Fruit fly (Drosophila melanogaster) whole organism, embryonic: ENCODE results near the gene RpL14.
A peak's percentile ranks its signal among the peaks of the same experiment; 100 is the strongest.

Experiments
- Asciz ChIP-seq: fragments of 200-800 bp; sonication (Bioruptor generic); optimal IDR thresholded peaks from 2 replicates; lab custom pipeline; 2017; ENCODE audit warnings: missing biosample characterization, mild to moderate bottlenecking, missing genetic modification characterization, missing genetic modification reagents
- Blimp-1 ChIP-seq: fragments of 200-800 bp; sonication (Bioruptor generic); optimal IDR thresholded peaks from 3 replicates; lab custom pipeline; 2018; ENCODE audit warnings: missing biosample characterization, missing genetic modification characterization, mild to moderate bottlenecking, moderate library complexity, missing genetic modification reagents
- Bteb2 ChIP-seq: fragments of 200-800 bp; sonication (Bioruptor generic); optimal IDR thresholded peaks from 2 replicates; lab custom pipeline; 2016; ENCODE audit warnings: missing biosample characterization, missing genetic modification characterization
- CG11085 ChIP-seq: fragments of 200-800 bp; sonication (Bioruptor generic); IDR thresholded peaks from 2 replicates; pipeline ENCODE4 v1.3.6; 2022; ENCODE audit warnings: missing biosample characterization, missing genetic modification characterization
- CG11093 ChIP-seq: fragments of 200-800 bp; sonication (Bioruptor generic); IDR thresholded peaks from 3 replicates; pipeline ENCODE4 v1.3.6; 2022; ENCODE audit warnings: missing biosample characterization, missing genetic modification characterization
- CG15011 ChIP-seq: fragments of 200-800 bp; sonication (Bioruptor generic); optimal IDR thresholded peaks from 3 replicates; lab custom pipeline; 2018; ENCODE audit warnings: missing biosample characterization, mild to moderate bottlenecking, missing genetic modification characterization
- CG15073 ChIP-seq: fragments of 200-800 bp; sonication (Bioruptor generic); optimal IDR thresholded peaks from 2 replicates; lab custom pipeline; 2016; ENCODE audit warnings: missing biosample characterization, missing genetic modification characterization
- CG1529 ChIP-seq: fragments of 200-800 bp; sonication (Bioruptor generic); optimal IDR thresholded peaks from 3 replicates; lab custom pipeline; 2018; ENCODE audit warnings: missing biosample characterization, missing genetic modification characterization
- CG17186 ChIP-seq: fragments of 200-800 bp; sonication (Bioruptor generic); optimal IDR thresholded peaks from 3 replicates; lab custom pipeline; 2017; ENCODE audit warnings: missing biosample characterization, missing genetic modification reagents, missing genetic modification characterization
- CG17612 ChIP-seq: fragments of 200-800 bp; sonication (Bioruptor generic); IDR thresholded peaks from 2 replicates; pipeline ENCODE4 v1.3.6; 2022; ENCODE audit warnings: missing biosample characterization, missing genetic modification characterization
- CG2120 ChIP-seq: fragments of 200-800 bp; sonication (Bioruptor generic); optimal IDR thresholded peaks from 3 replicates; lab custom pipeline; 2016; ENCODE audit warnings: missing biosample characterization, missing genetic modification characterization
- CG2678 ChIP-seq: fragments of 200-800 bp; sonication (Bioruptor generic); optimal IDR thresholded peaks from 3 replicates; lab custom pipeline; 2019; ENCODE audit warnings: missing biosample characterization, mild to moderate bottlenecking, missing genetic modification characterization, moderate library complexity
- CG3838 ChIP-seq: fragments of 200-800 bp; sonication (Bioruptor generic); optimal IDR thresholded peaks from 3 replicates; lab custom pipeline; 2016; ENCODE audit warnings: missing biosample characterization, missing genetic modification characterization
- CG4282 ChIP-seq: fragments of 200-800 bp; sonication (Bioruptor generic); optimal IDR thresholded peaks from 2 replicates; lab custom pipeline; 2016; ENCODE audit warnings: missing biosample characterization, missing genetic modification characterization
- CG6254 ChIP-seq: fragments of 200-800 bp; sonication (Bioruptor generic); optimal IDR thresholded peaks from 3 replicates; lab custom pipeline; 2017; ENCODE audit warnings: mild to moderate bottlenecking, missing biosample characterization, missing genetic modification reagents, missing genetic modification characterization
- CG6791 ChIP-seq: fragments of 200-800 bp; sonication (Bioruptor generic); IDR thresholded peaks from 3 replicates; pipeline ENCODE4 v1.3.6; 2022; ENCODE audit warnings: missing biosample characterization, missing genetic modification characterization; ENCODE audit not compliant: partially characterized antibody
- CG7271 ChIP-seq: fragments of 200-800 bp; sonication (Bioruptor generic); optimal IDR thresholded peaks from 2 replicates; lab custom pipeline; 2018; ENCODE audit warnings: missing biosample characterization, mild to moderate bottlenecking, missing genetic modification characterization, moderate library complexity
- CG8089 ChIP-seq: fragments of 200-800 bp; sonication (Bioruptor generic); optimal IDR thresholded peaks from 3 replicates; lab custom pipeline; 2016; ENCODE audit warnings: missing biosample characterization, missing genetic modification characterization
- CG9727 ChIP-seq: fragments of 200-800 bp; sonication (Bioruptor generic); optimal IDR thresholded peaks from 3 replicates; lab custom pipeline; 2017; ENCODE audit warnings: missing biosample characterization, mild to moderate bottlenecking, missing genetic modification characterization
- CrebB ChIP-seq: fragments of 200-800 bp; sonication (Bioruptor generic); optimal IDR thresholded peaks from 3 replicates; lab custom pipeline; 2018; ENCODE audit warnings: missing biosample characterization, mild to moderate bottlenecking, missing genetic modification characterization
- Doc3 ChIP-seq: fragments of 200-800 bp; sonication (Bioruptor generic); IDR thresholded peaks from 3 replicates; pipeline ENCODE4 v1.3.6; 2022; ENCODE audit warnings: missing biosample characterization, missing genetic modification characterization; ENCODE audit not compliant: partially characterized antibody
- HHEX ChIP-seq: fragments of 200-800 bp; sonication (Bioruptor generic); optimal IDR thresholded peaks from 3 replicates; lab custom pipeline; 2017; ENCODE audit warnings: missing biosample characterization, mild to moderate bottlenecking, missing genetic modification characterization, missing genetic modification reagents
- HLH54F ChIP-seq: fragments of 200-800 bp; sonication (Bioruptor generic); optimal IDR thresholded peaks from 3 replicates; lab custom pipeline; 2016; ENCODE audit warnings: missing biosample characterization, missing genetic modification characterization
- Hey ChIP-seq: fragments of 200-800 bp; sonication (Bioruptor generic); optimal IDR thresholded peaks from 3 replicates; lab custom pipeline; 2018; ENCODE audit warnings: missing biosample characterization, mild to moderate bottlenecking, missing genetic modification characterization
- Hsf ChIP-seq: fragments of 200-800 bp; sonication (Bioruptor generic); optimal IDR thresholded peaks from 3 replicates; lab custom pipeline; 2016; ENCODE audit warnings: missing biosample characterization, missing genetic modification characterization
- Jarid2 ChIP-seq: fragments of 200-800 bp; sonication (Bioruptor generic); optimal IDR thresholded peaks from 3 replicates; lab custom pipeline; 2017; ENCODE audit warnings: mild to moderate bottlenecking, missing biosample characterization, missing genetic modification reagents, missing genetic modification characterization
- Max ChIP-seq: fragments of 200-800 bp; sonication (Bioruptor generic); optimal IDR thresholded peaks from 2 replicates; lab custom pipeline; 2016; ENCODE audit warnings: missing biosample characterization, mild to moderate bottlenecking, missing genetic modification characterization
- NC2β ChIP-seq: fragments of 200-800 bp; sonication (Bioruptor generic); optimal IDR thresholded peaks from 2 replicates; lab custom pipeline; 2016; ENCODE audit warnings: missing biosample characterization, missing genetic modification characterization
- ash1 ChIP-seq: fragments of 200-800 bp; sonication (Bioruptor generic); optimal IDR thresholded peaks from 2 replicates; lab custom pipeline; 2018; ENCODE audit warnings: missing biosample characterization, mild to moderate bottlenecking, missing genetic modification characterization
- br ChIP-seq: fragments of >200 bp; optimal IDR thresholded peaks from 2 replicates; lab custom pipeline; 2017
- btn ChIP-seq: fragments of 200-800 bp; sonication (Bioruptor generic); optimal IDR thresholded peaks from 2 replicates; lab custom pipeline; 2016; ENCODE audit warnings: missing biosample characterization, missing genetic modification characterization
- dan ChIP-seq: fragments of 200-800 bp; sonication (Bioruptor generic); IDR thresholded peaks from 2 replicates; pipeline ENCODE4 v1.3.6; 2022; ENCODE audit warnings: missing biosample characterization, missing genetic modification characterization
- dpn ChIP-seq, 2 experiments: fragments of 200-800 bp; sonication (Bioruptor generic); optimal IDR thresholded peaks; 3 replicates each; lab custom pipeline; 2016; ENCODE audit warnings: missing biosample characterization in 2 of 2, missing genetic modification characterization in 2 of 2
- dysf ChIP-seq: fragments of 200-800 bp; sonication (Bioruptor generic); IDR thresholded peaks from 3 replicates; pipeline ENCODE4 v1.3.6; 2022; ENCODE audit warnings: missing biosample characterization, missing genetic modification characterization
- fd96Cb ChIP-seq: fragments of 200-800 bp; sonication (Bioruptor generic); optimal IDR thresholded peaks from 2 replicates; lab custom pipeline; 2018; ENCODE audit warnings: missing biosample characterization, mild to moderate bottlenecking, missing genetic modification characterization, moderate library complexity
- gem ChIP-seq: fragments of 200-800 bp; sonication (Bioruptor generic); optimal IDR thresholded peaks from 2 replicates; lab custom pipeline; 2019; ENCODE audit warnings: missing biosample characterization, mild to moderate bottlenecking, missing genetic modification characterization, moderate library complexity
- gfzf ChIP-seq: fragments of 200-800 bp; sonication (Bioruptor generic); optimal IDR thresholded peaks from 2 replicates; lab custom pipeline; 2016; ENCODE audit warnings: missing biosample characterization, mild to moderate bottlenecking, missing genetic modification characterization, moderate library complexity
- grau ChIP-seq: fragments of 200-800 bp; optimal IDR thresholded peaks from 3 replicates; lab custom pipeline; 2019; ENCODE audit warnings: missing biosample characterization, mild to moderate bottlenecking, missing genetic modification characterization, moderate library complexity
- insv ChIP-seq, 2 experiments: fragments of 200-800 bp; sonication (Bioruptor generic); optimal IDR thresholded peaks; 3 replicates each; lab custom pipeline; 2016 to 2018; ENCODE audit warnings: missing biosample characterization in 2 of 2, missing genetic modification characterization in 2 of 2
- inv ChIP-seq: fragments of 200-800 bp; sonication (Bioruptor generic); IDR thresholded peaks from 2 replicates; pipeline ENCODE4 v1.3.6; 2022; ENCODE audit warnings: missing biosample characterization, missing genetic modification characterization; ENCODE audit not compliant: partially characterized antibody
- mld ChIP-seq: fragments of 200-800 bp; sonication (Bioruptor generic); IDR thresholded peaks from 3 replicates; pipeline ENCODE4 v1.3.6; 2022; ENCODE audit warnings: missing biosample characterization, missing genetic modification characterization; ENCODE audit not compliant: partially characterized antibody
- nom ChIP-seq: fragments of 200-800 bp; sonication (Bioruptor generic); optimal IDR thresholded peaks from 2 replicates; lab custom pipeline; 2017; ENCODE audit warnings: missing biosample characterization, missing genetic modification characterization, mild to moderate bottlenecking, moderate library complexity, missing genetic modification reagents
- odd ChIP-seq: fragments of 200-800 bp; sonication (Bioruptor generic); optimal IDR thresholded peaks from 2 replicates; lab custom pipeline; 2017; ENCODE audit warnings: missing biosample characterization, mild to moderate bottlenecking, missing genetic modification characterization
- pan ChIP-seq, 4 experiments: fragments of >200 bp in 3 of 4; fragments of 200-800 bp in 1 of 4; sonication (Bioruptor generic) in 1 of 4; optimal IDR thresholded peaks in 3 of 4; IDR thresholded peaks in 1 of 4; 2 replicates each; pipeline versions ENCODE4 v1.3.6 to Lab custom; 2017 to 2022; ENCODE audit warnings: missing biosample characterization in 2 of 4, missing genetic modification characterization in 2 of 4, mixed read lengths in 1 of 4
- pb ChIP-seq: fragments of 200-800 bp; sonication (Bioruptor generic); optimal IDR thresholded peaks from 3 replicates; lab custom pipeline; 2016; ENCODE audit warnings: missing biosample characterization, missing genetic modification characterization
- row ChIP-seq: fragments of 200-800 bp; sonication (Bioruptor generic); IDR thresholded peaks from 3 replicates; pipeline ENCODE4 v1.3.6; 2022; ENCODE audit warnings: missing biosample characterization, missing genetic modification characterization
- salm ChIP-seq: fragments of 200-800 bp; sonication (Bioruptor generic); optimal IDR thresholded peaks from 2 replicates; lab custom pipeline; 2018; ENCODE audit warnings: missing biosample characterization, mild to moderate bottlenecking, missing genetic modification characterization
- sens ChIP-seq: fragments of 200-800 bp; sonication (Bioruptor generic); peaks from one replicate; lab custom pipeline; 2016; ENCODE audit warnings: missing biosample characterization, missing genetic modification characterization
- slp2 ChIP-seq: fragments of 200-800 bp; sonication (Bioruptor generic); optimal IDR thresholded peaks from 2 replicates; lab custom pipeline; 2016; ENCODE audit warnings: missing biosample characterization, missing genetic modification characterization
- so ChIP-seq: fragments of 200-800 bp; sonication (Bioruptor generic); IDR thresholded peaks from 3 replicates; pipeline ENCODE4 v1.3.6; 2022; ENCODE audit warnings: missing biosample characterization, missing genetic modification characterization
- sr ChIP-seq: fragments of 200-800 bp; sonication (Bioruptor generic); IDR thresholded peaks from 3 replicates; pipeline ENCODE4 v1.3.6; 2022; ENCODE audit warnings: missing biosample characterization, missing genetic modification characterization

Gene RpL14

dm6 chr3L:8553125-8553524, 47.7 kb upstream of the RpL14 start:
- TF ChIP-seq pb (no peak), nom (GFP tag; lab: Kevin White, UChicago) (no peak), CG17186 (GFP tag; lab: Kevin White, UChicago) (no peak), CG17612 (no peak), CG2120 (GFP tag; lab: Kevin White, UChicago) (peak; percentile 43), salm (tag; lab: Kevin White, UChicago) (no peak), Hsf (GFP tag; lab: Kevin White, UChicago) (no peak), HLH54F (GFP tag; lab: Kevin White, UChicago) (no peak), Jarid2 (no peak), CG15073 (GFP tag; lab: Kevin White, UChicago) (no peak), odd (GFP tag; lab: Kevin White, UChicago) (no peak), gfzf (GFP tag; lab: Kevin White, UChicago) (no peak), dysf (GFP tag; lab: Robert Waterston, UW) (peak; percentile 50; the same call in 1 of the 3 replicates), CG11085 (GFP tag; lab: Robert Waterston, UW) (no peak), CG3838 (GFP tag; lab: Kevin White, UChicago) (no peak), br (no peak), sens (GFP tag; lab: Kevin White, UChicago) (no peak), grau (tag; lab: Kevin White, UChicago) (peak; percentile 91), dpn (GFP tag; optimal IDR thresholded peaks at IDR 0.05; lab: Kevin White, UChicago) (peak in 1 of 2 experiments; percentile 2), CG15011 (GFP tag; lab: Kevin White, UChicago) (no peak), CG4282 (GFP tag; lab: Kevin White, UChicago) (no peak), NC2β (GFP tag; lab: Kevin White, UChicago) (no peak), ash1 (GFP tag; lab: Kevin White, UChicago) (no peak), dan (no peak), Bteb2 (no peak), CrebB (no peak), insv (GFP tag; optimal IDR thresholded peaks at IDR 0.05; lab: Kevin White, UChicago) (no peak), slp2 (GFP tag; lab: Kevin White, UChicago) (no peak), Asciz (GFP tag; lab: Kevin White, UChicago) (no peak), inv (GFP tag; lab: Robert Waterston, UW) (no peak), CG7271 (no peak), pan (optimal IDR thresholded peaks at IDR 0.05; lab: Kevin White, UChicago) (no peak), pan (GFP tag; optimal IDR thresholded peaks at IDR 0.05 in 1 of 2, IDR thresholded peaks at IDR 0.05 in 1 of 2) (peak in 1 of 2 experiments; percentile 30), Blimp-1 (GFP tag; lab: Kevin White, UChicago) (peak; percentile 0), btn (GFP tag; lab: Kevin White, UChicago) (no peak), CG2678 (tag; lab: Kevin White, UChicago) (peak; percentile 4), fd96Cb (no peak), Doc3 (GFP tag; lab: Robert Waterston, UW) (no peak), row (GFP tag; lab: Robert Waterston, UW) (peak; percentile 61), Hey (tag; lab: Kevin White, UChicago) (no peak), HHEX (GFP tag; lab: Kevin White, UChicago) (no peak), CG9727 (GFP tag; lab: Kevin White, UChicago) (no peak), sr (no peak), Max (GFP tag; lab: Kevin White, UChicago) (no peak), CG8089 (no peak), CG6791 (GFP tag; lab: Robert Waterston, UW) (no peak), mld (no peak), CG11093 (no peak), so (peak; percentile 23; the same call in 1 of the 3 replicates), CG6254 (GFP tag; lab: Kevin White, UChicago) (no peak), gem (tag; lab: Kevin White, UChicago) (no peak), CG1529 (GFP tag; lab: Kevin White, UChicago) (no peak)
